Worm (Caenorhabditis elegans): ENCODE data around the gene nhr-152.

DNA sequence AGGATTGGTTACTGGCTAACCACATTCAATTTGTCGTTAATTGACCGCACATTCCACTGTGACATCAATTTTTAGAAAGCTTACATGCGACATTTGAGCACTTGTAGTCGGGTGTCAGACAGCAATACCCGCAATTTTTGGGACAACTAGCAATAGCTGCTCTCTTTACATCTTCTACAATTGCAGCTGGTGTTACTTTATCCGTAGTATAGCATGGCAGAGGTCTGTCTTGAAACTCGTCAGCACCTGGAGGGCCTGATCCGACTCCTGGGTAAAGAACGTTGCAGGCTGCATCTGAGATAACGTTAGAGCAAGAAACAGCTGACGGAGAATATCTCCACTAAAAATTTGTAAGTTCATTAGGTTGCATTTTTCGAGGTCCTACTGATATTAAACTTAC lies 46.8 kb upstream of the nhr-152 start:
- TF ChIP-seq unc-39 (tag; optimal IDR thresholded peaks at IDR 0.05) (no peak), lin-11 (tag; optimal IDR thresholded peaks at IDR 0.05) (no peak), fos-1 (tag; optimal IDR thresholded peaks at IDR 0.05) (no peak)

Data from whole organism, L2 larva.